Fruit fly (Drosophila melanogaster) whole organism, prepupa: Measurements from ENCODE around the gene CG32266.

Experiments
- Sox14 ChIP-seq: fragments of 200-800 bp; sonication (Bioruptor generic); optimal IDR thresholded peaks from 3 replicates; lab custom pipeline; 2016; ENCODE audit warnings: missing biosample characterization, missing genetic modification characterization
- svp ChIP-seq: fragments of 200-800 bp; sonication (Bioruptor generic); peaks from one replicate; lab custom pipeline; 2016; ENCODE audit warnings: missing biosample characterization, missing genetic modification characterization

- TF ChIP-seq Sox14 (no peak), svp (no peak)
These were observed 7.9 kb downstream of the CG32266 start for dm6 chr3L:3798488-3798887.
